Worm (Caenorhabditis elegans) whole organism, late embryonic: ENCODE results near the gene str-37.

Source experiments
- T23F11.4 ChIP-seq: fragments of 200-800 bp; sonication (Bioruptor generic); optimal IDR thresholded peaks from 2 replicates; lab custom pipeline; 2018; ENCODE audit warnings: mild to moderate bottlenecking, missing genetic modification characterization, missing compliant biosample characterization
- elt-2 ChIP-seq: sonication (generic microtip); optimal IDR thresholded peaks from 2 replicates; lab custom pipeline; 2016; ENCODE audit warnings: missing genetic modification reagents, missing genetic modification characterization, missing compliant biosample characterization
- hlh-6 ChIP-seq: sonication (generic microtip); optimal IDR thresholded peaks from 2 replicates; lab custom pipeline; 2016; ENCODE audit warnings: missing genotype, missing genetic modification characterization, missing compliant biosample characterization
- mec-3 ChIP-seq: sonication (generic microtip); optimal IDR thresholded peaks from 2 replicates; lab custom pipeline; 2016; ENCODE audit warnings: borderline replicate concordance, missing genetic modification characterization, missing compliant biosample characterization
- nfya-1 ChIP-seq: sonication (generic microtip); optimal IDR thresholded peaks from 2 replicates; lab custom pipeline; 2017; ENCODE audit warnings: missing genetic modification characterization, mild to moderate bottlenecking, missing compliant biosample characterization, antibody characterized with exemption, moderate library complexity

ce11 chrV:13370265-13370664 lies 42.7 kb downstream of the str-37 start:
- TF ChIP-seq elt-2 (tag; lab: Kevin White, UChicago) (no peak), T23F11.4 (GFP tag; lab: Kevin White, UChicago) (no peak), nfya-1 (no peak), mec-3 (tag; lab: Kevin White, UChicago) (no peak), hlh-6 (tag; lab: Kevin White, UChicago) (no peak)
